Fruit fly (Drosophila melanogaster): ENCODE results near the gene Prp40.
A peak's percentile ranks its signal among the peaks of the same experiment; 100 is the strongest.

Prp40 gene

dm6 chr2L:2999113-2999512 is 23.9 kb upstream of the Prp40 start, which contains the start of gene Ccdc85 (continued):
- no peak for TF ChIP-seq Ets65A (GFP tag)
- TF ChIP-seq CG33213 (GFP tag; optimal IDR thresholded peaks at IDR 0.05) = no peak
- TF ChIP-seq CG3163 (GFP tag; optimal IDR thresholded peaks at IDR 0.05) = no peak
- peak; percentile 34 for TF ChIP-seq Xbp1 (GFP tag; optimal IDR thresholded peaks at IDR 0.05)
- TF ChIP-seq CG12942 (GFP tag; optimal IDR thresholded peaks at IDR 0.05) = no peak
- TF ChIP-seq klu (GFP tag; IDR thresholded peaks at IDR 0.05) = no peak
- TF ChIP-seq Bdp1 (GFP tag; optimal IDR thresholded peaks at IDR 0.05) = no peak
- TF ChIP-seq pho (GFP tag; optimal IDR thresholded peaks at IDR 0.05) = no peak
- TF ChIP-seq CG18476 (GFP tag; optimal IDR thresholded peaks at IDR 0.05) = no peak
- no peak for TF ChIP-seq CG13123 (GFP tag; optimal IDR thresholded peaks at IDR 0.05)
- no peak for TF ChIP-seq repo (GFP tag; optimal IDR thresholded peaks at IDR 0.05)
- 0 out of 2 replicates have a peak, but pooled peaks have one; percentile 7 for TF ChIP-seq Nf-YA (GFP tag; IDR thresholded peaks at IDR 0.05)
- TF ChIP-seq eve (GFP tag; optimal IDR thresholded peaks at IDR 0.05) = no peak
- TF ChIP-seq Dip3 (GFP tag; optimal IDR thresholded peaks at IDR 0.05) = no peak
- TF ChIP-seq sima (GFP tag; optimal IDR thresholded peaks at IDR 0.05) = no peak
- TF ChIP-seq ewg (GFP tag; optimal IDR thresholded peaks at IDR 0.05) = no peak
- TF ChIP-seq H15 (GFP tag; IDR thresholded peaks at IDR 0.05) = no peak
- no peak for TF ChIP-seq ken (GFP tag; IDR thresholded peaks at IDR 0.05)
- peak; percentile 98 for TF ChIP-seq Dref (GFP tag; IDR thresholded peaks at IDR 0.05)
- peak; percentile 17 for TF ChIP-seq sd (tag; optimal IDR thresholded peaks at IDR 0.05)
- no peak for TF ChIP-seq CG2889 (GFP tag; IDR thresholded peaks at IDR 0.05)
- no peak for TF ChIP-seq CG8388 (GFP tag; optimal IDR thresholded peaks at IDR 0.05)
- peak; percentile 74 for TF ChIP-seq E2f2 (GFP tag; IDR thresholded peaks at IDR 0.05)
- TF ChIP-seq Side (GFP tag; optimal IDR thresholded peaks at IDR 0.05) = peak; percentile 19
- no peak for TF ChIP-seq CG4617 (GFP tag; optimal IDR thresholded peaks at IDR 0.05; ENCODE audit: borderline replicate concordance)
- TF ChIP-seq Sry-β (GFP tag; optimal IDR thresholded peaks at IDR 0.05) = peak; percentile 3
- TF ChIP-seq cwo (GFP tag; optimal IDR thresholded peaks at IDR 0.05) = no peak
- no peak for TF ChIP-seq B-H1 (GFP tag; IDR thresholded peaks at IDR 0.05)
- TF ChIP-seq CkIIα-i1 (GFP tag; IDR thresholded peaks at IDR 0.05) = no peak
- no peak for TF ChIP-seq dati (GFP tag; IDR thresholded peaks at IDR 0.05)
- peak; percentile 2 for TF ChIP-seq CG13296 (GFP tag; optimal IDR thresholded peaks at IDR 0.05)
- no peak for TF ChIP-seq CG10321 (GFP tag; IDR thresholded peaks at IDR 0.05)
- TF ChIP-seq CG16813 (GFP tag; IDR thresholded peaks at IDR 0.05; ENCODE audit: partially characterized antibody) = peak; percentile 94
- peak; percentile 10 for TF ChIP-seq CG30020 (tag; optimal IDR thresholded peaks at IDR 0.05)
- TF ChIP-seq pan (optimal IDR thresholded peaks at IDR 0.05) = no peak
- no peak for TF ChIP-seq pan (GFP tag; optimal IDR thresholded peaks at IDR 0.05 in 1 of 2, IDR thresholded peaks at IDR 0.05 in 1 of 2)
- no peak for TF ChIP-seq salm (tag; optimal IDR thresholded peaks at IDR 0.05)
- no peak for TF ChIP-seq CG11085 (GFP tag; IDR thresholded peaks at IDR 0.05)
- TF ChIP-seq Optix (GFP tag; IDR thresholded peaks at IDR 0.05) = no peak
- no peak for TF ChIP-seq CG11456 (GFP tag; IDR thresholded peaks at IDR 0.05)
- no peak for TF ChIP-seq CG12769 (tag; optimal IDR thresholded peaks at IDR 0.05)
- TF ChIP-seq Dll (GFP tag; IDR thresholded peaks at IDR 0.05; ENCODE audit: partially characterized antibody) = peak; percentile 93
- no peak for TF ChIP-seq schlank (tag; optimal IDR thresholded peaks at IDR 0.05)
- no peak for TF ChIP-seq D19B (GFP tag; optimal IDR thresholded peaks at IDR 0.05)
- peak; percentile 44 for TF ChIP-seq HLHmδ (GFP tag; optimal IDR thresholded peaks at IDR 0.05)
- TF ChIP-seq bsh (GFP tag; optimal IDR thresholded peaks at IDR 0.05) = no peak
- TF ChIP-seq CG13424 (tag; optimal IDR thresholded peaks at IDR 0.05) = peak; percentile 14
- TF ChIP-seq CG8089 (GFP tag; optimal IDR thresholded peaks at IDR 0.05) = no peak
- no peak for TF ChIP-seq CG6654 (GFP tag; optimal IDR thresholded peaks at IDR 0.05)
- no peak for TF ChIP-seq zf30C (GFP tag; optimal IDR thresholded peaks at IDR 0.05)
- no peak for TF ChIP-seq CG8478 (optimal IDR thresholded peaks at IDR 0.05)
- peak; percentile 93 for TF ChIP-seq Med (GFP tag)
- no peak for TF ChIP-seq CG31388 (GFP tag; optimal IDR thresholded peaks at IDR 0.05)
